Fruit fly (Drosophila melanogaster) whole organism, prepupa: ENCODE results near the gene Shmt.
A peak's percentile ranks its signal among the peaks of the same experiment; 100 is the strongest.

ENCODE experiments used
- CG10631 ChIP-seq: fragments of 200-800 bp; sonication (Bioruptor generic); optimal IDR thresholded peaks from 2 replicates; lab custom pipeline; 2016; ENCODE audit warnings: missing biosample characterization, missing genetic modification characterization
- CG10669 ChIP-seq: fragments of 200-800 bp; sonication (Bioruptor generic); optimal IDR thresholded peaks from 3 replicates; lab custom pipeline; 2018; ENCODE audit warnings: missing biosample characterization, mild to moderate bottlenecking, missing genetic modification characterization, moderate library complexity
- CG11294 ChIP-seq: fragments of 200-800 bp; sonication (Bioruptor generic); IDR thresholded peaks from 2 replicates; pipeline ENCODE4 v1.3.6; 2022; ENCODE audit warnings: missing biosample characterization, missing genetic modification characterization
- CG16779 ChIP-seq: fragments of 200-800 bp; sonication (Bioruptor generic); optimal IDR thresholded peaks from 3 replicates; lab custom pipeline; 2017; ENCODE audit warnings: missing biosample characterization, mild to moderate bottlenecking, missing genetic modification characterization
- CG31627 ChIP-seq: fragments of 200-800 bp; sonication (Bioruptor generic); optimal IDR thresholded peaks from 3 replicates; lab custom pipeline; 2016; ENCODE audit warnings: missing biosample characterization, missing genetic modification characterization
- CG6163 ChIP-seq: fragments of 200-800 bp; sonication (Bioruptor generic); IDR thresholded peaks from 3 replicates; pipeline ENCODE4 v1.3.6; 2022; ENCODE audit warnings: missing biosample characterization, missing genetic modification characterization
- CG6808 ChIP-seq: fragments of 200-800 bp; sonication (Bioruptor generic); optimal IDR thresholded peaks from 3 replicates; lab custom pipeline; 2017; ENCODE audit warnings: missing biosample characterization, missing genetic modification characterization, mild to moderate bottlenecking, moderate library complexity, missing genetic modification reagents
- CG8319 ChIP-seq: fragments of 200-800 bp; sonication (Bioruptor generic); optimal IDR thresholded peaks from 3 replicates; lab custom pipeline; 2016; ENCODE audit warnings: missing biosample characterization, missing genetic modification characterization
- CG8632 ChIP-seq: fragments of 200-800 bp; sonication (Bioruptor generic); optimal IDR thresholded peaks from 3 replicates; lab custom pipeline; 2016; ENCODE audit warnings: missing biosample characterization, missing genetic modification characterization
- CG9139 ChIP-seq: fragments of 200-800 bp; sonication (Bioruptor generic); optimal IDR thresholded peaks from 3 replicates; lab custom pipeline; 2017; ENCODE audit warnings: missing biosample characterization, mild to moderate bottlenecking, missing genetic modification characterization
- Lpt ChIP-seq: fragments of 200-800 bp; sonication (Bioruptor generic); optimal IDR thresholded peaks from 3 replicates; lab custom pipeline; 2016; ENCODE audit warnings: missing biosample characterization, missing genetic modification characterization
- cyc ChIP-seq: fragments of 200-800 bp; sonication (Bioruptor generic); optimal IDR thresholded peaks from 3 replicates; lab custom pipeline; 2016; ENCODE audit warnings: missing biosample characterization, missing genetic modification characterization

DNA sequence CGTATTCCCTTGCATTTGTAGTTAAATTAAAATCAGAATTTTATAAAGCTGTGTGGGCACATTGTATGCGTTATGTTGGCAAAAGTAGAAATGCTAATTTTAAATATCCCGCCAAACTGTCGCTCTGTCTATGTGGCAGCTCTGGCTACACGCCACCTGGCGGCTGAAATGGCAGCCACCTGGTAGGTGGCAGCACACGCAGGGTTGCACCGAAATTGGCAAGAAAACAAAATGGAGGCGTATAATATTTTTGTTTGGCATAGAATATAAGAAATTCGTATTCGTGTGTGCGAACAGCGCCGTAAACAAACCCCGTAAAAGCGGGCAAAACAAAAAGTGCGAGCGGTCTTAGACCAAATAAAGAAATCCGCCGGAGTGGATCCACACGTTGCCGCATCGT lies 8.7 kb downstream of the Shmt start, which contains the start of gene CG12236:
- TF ChIP-seq CG6163 (GFP tag; lab: Robert Waterston, UW): no peak
- TF ChIP-seq CG31627 (GFP tag; lab: Kevin White, UChicago): peak; percentile 35
- no peak for TF ChIP-seq CG16779
- no peak for TF ChIP-seq CG8632 (GFP tag; lab: Kevin White, UChicago)
- no peak for TF ChIP-seq CG10669 (GFP tag; lab: Kevin White, UChicago)
- TF ChIP-seq cyc (GFP tag; lab: Kevin White, UChicago): peak; percentile 48
- TF ChIP-seq CG8319 (GFP tag; lab: Kevin White, UChicago): no peak
- no peak for TF ChIP-seq Lpt (GFP tag; lab: Kevin White, UChicago)
- TF ChIP-seq CG9139 (GFP tag; lab: Kevin White, UChicago): no peak
- no peak for TF ChIP-seq CG11294 (GFP tag; lab: Robert Waterston, UW)
- TF ChIP-seq CG10631: no peak
- TF ChIP-seq CG6808 (GFP tag; lab: Kevin White, UChicago): peak; percentile 21
